Fruit fly (Drosophila melanogaster) whole organism, embryonic: ENCODE results near the gene CG4955.

Experiments used
- Adf1 ChIP-seq: fragments of 200-800 bp; sonication (Bioruptor generic); IDR thresholded peaks from 2 replicates; pipeline ENCODE4 v1.3.6; 2022; ENCODE audit warnings: missing biosample characterization, missing genetic modification characterization
- Bgb ChIP-seq: fragments of 200-800 bp; sonication (Bioruptor generic); IDR thresholded peaks from 2 replicates; pipeline ENCODE4 v1.3.6; 2022; ENCODE audit warnings: missing biosample characterization, missing genetic modification characterization; ENCODE audit not compliant: partially characterized antibody
- CG10565 ChIP-seq: fragments of 200-800 bp; sonication (Bioruptor generic); optimal IDR thresholded peaks from 3 replicates; lab custom pipeline; 2016; ENCODE audit warnings: missing biosample characterization, mild to moderate bottlenecking, missing genetic modification characterization
- CG10979 ChIP-seq: fragments of 200-800 bp; sonication (Bioruptor generic); optimal IDR thresholded peaks from 2 replicates; lab custom pipeline; 2018; ENCODE audit warnings: missing biosample characterization, mild to moderate bottlenecking, missing genetic modification characterization, moderate library complexity
- CG11504 ChIP-seq: fragments of 200-800 bp; sonication (Bioruptor generic); optimal IDR thresholded peaks from 3 replicates; lab custom pipeline; 2019; ENCODE audit warnings: missing biosample characterization, mild to moderate bottlenecking, missing genetic modification characterization, moderate library complexity
- CG11695 ChIP-seq: fragments of 200-800 bp; sonication (Bioruptor generic); IDR thresholded peaks from 3 replicates; pipeline ENCODE4 v1.3.6; 2022; ENCODE audit warnings: missing biosample characterization, missing genetic modification characterization
- CG13296 ChIP-seq: fragments of 200-800 bp; sonication (Bioruptor generic); optimal IDR thresholded peaks from 3 replicates; lab custom pipeline; 2018; ENCODE audit warnings: missing biosample characterization, mild to moderate bottlenecking, missing genetic modification characterization
- CG13894 ChIP-seq: fragments of 200-800 bp; sonication (Bioruptor generic); optimal IDR thresholded peaks from 3 replicates; lab custom pipeline; 2018; ENCODE audit warnings: missing biosample characterization, mild to moderate bottlenecking, missing genetic modification characterization, moderate library complexity
- CG15269 ChIP-seq: fragments of 200-800 bp; sonication (Bioruptor generic); optimal IDR thresholded peaks from 2 replicates; lab custom pipeline; 2018; ENCODE audit warnings: missing biosample characterization, mild to moderate bottlenecking, missing genetic modification characterization, moderate library complexity
- CG17359 ChIP-seq: fragments of 200-800 bp; sonication (Bioruptor generic); optimal IDR thresholded peaks from 3 replicates; lab custom pipeline; 2018; ENCODE audit warnings: missing biosample characterization, mild to moderate bottlenecking, missing genetic modification characterization, moderate library complexity
- CG18262 ChIP-seq: fragments of 200-800 bp; optimal IDR thresholded peaks from 3 replicates; lab custom pipeline; 2019; ENCODE audit warnings: missing biosample characterization, mild to moderate bottlenecking, missing genetic modification characterization, moderate library complexity
- CG32772 ChIP-seq: fragments of 200-800 bp; sonication (Bioruptor generic); IDR thresholded peaks from 2 replicates; pipeline ENCODE4 v1.3.6; 2022; ENCODE audit warnings: missing biosample characterization, missing genetic modification characterization
- CG34376 ChIP-seq: fragments of 200-800 bp; sonication (Bioruptor generic); optimal IDR thresholded peaks from 2 replicates; lab custom pipeline; 2018; ENCODE audit warnings: missing biosample characterization, mild to moderate bottlenecking, missing genetic modification characterization
- CG4328 ChIP-seq: fragments of 200-800 bp; sonication (Bioruptor generic); optimal IDR thresholded peaks from 3 replicates; lab custom pipeline; 2017; ENCODE audit warnings: missing biosample characterization, missing genetic modification reagents, missing genetic modification characterization
- CG7839 ChIP-seq: fragments of 200-800 bp; sonication (Bioruptor generic); optimal IDR thresholded peaks from 3 replicates; lab custom pipeline; 2018; ENCODE audit warnings: missing biosample characterization, mild to moderate bottlenecking, missing genetic modification characterization, moderate library complexity
- CG9437 ChIP-seq: fragments of 200-800 bp; sonication (Bioruptor generic); optimal IDR thresholded peaks from 2 replicates; lab custom pipeline; 2018; ENCODE audit warnings: missing biosample characterization, mild to moderate bottlenecking, missing genetic modification characterization
- CG9817 ChIP-seq: fragments of 200-800 bp; sonication (Bioruptor generic); optimal IDR thresholded peaks from 2 replicates; lab custom pipeline; 2018; ENCODE audit warnings: missing biosample characterization, mild to moderate bottlenecking, missing genetic modification characterization, moderate library complexity
- HHEX ChIP-seq: fragments of 200-800 bp; sonication (Bioruptor generic); optimal IDR thresholded peaks from 3 replicates; lab custom pipeline; 2017; ENCODE audit warnings: missing biosample characterization, mild to moderate bottlenecking, missing genetic modification characterization, missing genetic modification reagents
- HLH4C ChIP-seq: fragments of 200-800 bp; sonication (Bioruptor generic); IDR thresholded peaks from 3 replicates; pipeline ENCODE4 v1.3.6; 2022; ENCODE audit warnings: missing biosample characterization, missing genetic modification characterization; ENCODE audit not compliant: partially characterized antibody
- Hand ChIP-seq: fragments of 200-800 bp; sonication (Bioruptor generic); optimal IDR thresholded peaks from 2 replicates; lab custom pipeline; 2017; ENCODE audit warnings: mild to moderate bottlenecking, missing biosample characterization, missing genetic modification reagents, missing genetic modification characterization
- Hr39 ChIP-seq: fragments of >200 bp; optimal IDR thresholded peaks from 2 replicates; lab custom pipeline; 2017
- Hr51 ChIP-seq, 2 experiments: fragments of 200-800 bp; sonication (Bioruptor generic); optimal IDR thresholded peaks; 2 replicates in 1 of 2; 3 replicates in 1 of 2; lab custom pipeline; 2016 to 2018; ENCODE audit warnings: missing biosample characterization in 2 of 2, missing genetic modification characterization in 2 of 2, mild to moderate bottlenecking in 1 of 2, moderate library complexity in 1 of 2
- Med ChIP-seq: fragments of 200-800 bp; sonication (Bioruptor generic); peaks from one replicate; lab custom pipeline; 2016; ENCODE audit warnings: missing biosample characterization, missing genetic modification characterization, mild to moderate bottlenecking, inconsistent platforms, moderate library complexity
- Mrtf ChIP-seq: fragments of 200-800 bp; sonication (Bioruptor generic); IDR thresholded peaks from 3 replicates; pipeline ENCODE4 v1.3.6; 2022; ENCODE audit warnings: missing biosample characterization, missing genetic modification characterization
- Opbp ChIP-seq: fragments of 200-800 bp; sonication (Bioruptor generic); IDR thresholded peaks from 3 replicates; pipeline ENCODE4 v1.3.6; 2022; ENCODE audit warnings: missing biosample characterization, missing genetic modification characterization; ENCODE audit not compliant: partially characterized antibody
- Optix ChIP-seq: fragments of 200-800 bp; sonication (Bioruptor generic); IDR thresholded peaks from 3 replicates; pipeline ENCODE4 v1.3.6; 2022; ENCODE audit warnings: missing biosample characterization, missing genetic modification characterization
- Poxn ChIP-seq: fragments of 200-800 bp; sonication (Bioruptor generic); IDR thresholded peaks from 2 replicates; pipeline ENCODE4 v1.3.6; 2022; ENCODE audit warnings: missing biosample characterization, missing genetic modification characterization
- Spps ChIP-seq: fragments of 200-800 bp; sonication (Bioruptor generic); optimal IDR thresholded peaks from 2 replicates; lab custom pipeline; 2018; ENCODE audit warnings: missing biosample characterization, mild to moderate bottlenecking, missing genetic modification characterization
- Ssrp ChIP-seq: fragments of 200-800 bp; sonication (Bioruptor generic); optimal IDR thresholded peaks from 2 replicates; lab custom pipeline; 2018; ENCODE audit warnings: missing biosample characterization, mild to moderate bottlenecking, missing genetic modification characterization, moderate library complexity
- Xrp1 ChIP-seq: fragments of 200-800 bp; sonication (Bioruptor generic); IDR thresholded peaks from 2 replicates; pipeline ENCODE4 v1.3.6; 2022; ENCODE audit warnings: missing biosample characterization, missing genetic modification characterization
- dmrt99B ChIP-seq: fragments of 200-800 bp; sonication (Bioruptor generic); optimal IDR thresholded peaks from 2 replicates; lab custom pipeline; 2018; ENCODE audit warnings: missing biosample characterization, mild to moderate bottlenecking, missing genetic modification characterization, moderate library complexity
- ems ChIP-seq: fragments of 200-800 bp; sonication (Bioruptor generic); optimal IDR thresholded peaks from 3 replicates; lab custom pipeline; 2016; ENCODE audit warnings: missing biosample characterization, missing genetic modification characterization
- gem ChIP-seq: fragments of 200-800 bp; sonication (Bioruptor generic); optimal IDR thresholded peaks from 2 replicates; lab custom pipeline; 2019; ENCODE audit warnings: missing biosample characterization, mild to moderate bottlenecking, missing genetic modification characterization, moderate library complexity
- grau ChIP-seq: fragments of 200-800 bp; optimal IDR thresholded peaks from 3 replicates; lab custom pipeline; 2019; ENCODE audit warnings: missing biosample characterization, mild to moderate bottlenecking, missing genetic modification characterization, moderate library complexity
- gsb ChIP-seq: fragments of 200-800 bp; sonication (Bioruptor generic); IDR thresholded peaks from 2 replicates; pipeline ENCODE4 v1.3.6; 2022; ENCODE audit warnings: missing biosample characterization, missing genetic modification characterization
- hb ChIP-seq: fragments of 200-800 bp; sonication (Bioruptor generic); IDR thresholded peaks from 3 replicates; pipeline ENCODE4 v1.3.6; 2022; ENCODE audit warnings: missing biosample characterization, missing genetic modification characterization; ENCODE audit not compliant: partially characterized antibody
- hkb ChIP-seq, 2 experiments: fragments of 200-800 bp in 1 of 2; fragments of >200 bp in 1 of 2; sonication (Bioruptor generic) in 1 of 2; IDR thresholded peaks in 1 of 2; optimal IDR thresholded peaks in 1 of 2; 2 replicates each; pipeline versions ENCODE4 v1.3.6 to Lab custom; 2017 to 2022; ENCODE audit warnings: missing biosample characterization in 1 of 2, missing genetic modification characterization in 1 of 2
- insv ChIP-seq, 2 experiments: fragments of 200-800 bp; sonication (Bioruptor generic); optimal IDR thresholded peaks; 3 replicates each; lab custom pipeline; 2016 to 2018; ENCODE audit warnings: missing biosample characterization in 2 of 2, missing genetic modification characterization in 2 of 2
- kni ChIP-seq: fragments of 200-800 bp; sonication (Bioruptor generic); optimal IDR thresholded peaks from 3 replicates; lab custom pipeline; 2017; ENCODE audit warnings: mild to moderate bottlenecking, missing biosample characterization, missing genetic modification reagents, missing genetic modification characterization
- lab ChIP-seq: fragments of 200-800 bp; sonication (Bioruptor generic); optimal IDR thresholded peaks from 3 replicates; lab custom pipeline; 2017; ENCODE audit warnings: missing biosample characterization, missing genetic modification characterization, mild to moderate bottlenecking, moderate library complexity, missing genetic modification reagents
- lmd ChIP-seq: fragments of 200-800 bp; sonication (Bioruptor generic); IDR thresholded peaks from 2 replicates; pipeline ENCODE4 v1.3.6; 2022; ENCODE audit warnings: missing biosample characterization, missing genetic modification characterization
- lov ChIP-seq, 2 experiments: fragments of 200-800 bp in 1 of 2; fragments of >200 bp in 1 of 2; sonication (Bioruptor generic) in 1 of 2; IDR thresholded peaks in 1 of 2; optimal IDR thresholded peaks in 1 of 2; 2 replicates in 1 of 2; 3 replicates in 1 of 2; pipeline versions ENCODE4 v1.3.6 to Lab custom; 2017 to 2022; ENCODE audit warnings: missing biosample characterization in 1 of 2, missing genetic modification characterization in 1 of 2
- phol ChIP-seq: fragments of 200-800 bp; sonication (Bioruptor generic); optimal IDR thresholded peaks from 3 replicates; lab custom pipeline; 2018; ENCODE audit warnings: missing biosample characterization, mild to moderate bottlenecking, missing genetic modification characterization, moderate library complexity
- sd ChIP-seq: fragments of 200-800 bp; sonication (Bioruptor generic); optimal IDR thresholded peaks from 3 replicates; lab custom pipeline; 2018; ENCODE audit warnings: missing biosample characterization, mild to moderate bottlenecking, missing genetic modification characterization, moderate library complexity
- unc-4 ChIP-seq: fragments of 200-800 bp; sonication (Bioruptor generic); IDR thresholded peaks from 2 replicates; pipeline ENCODE4 v1.3.6; 2022; ENCODE audit warnings: missing biosample characterization, missing genetic modification characterization; ENCODE audit not compliant: partially characterized antibody
- unpg ChIP-seq: fragments of 200-800 bp; sonication (Bioruptor generic); optimal IDR thresholded peaks from 3 replicates; lab custom pipeline; 2018; ENCODE audit warnings: missing biosample characterization, mild to moderate bottlenecking, missing genetic modification characterization, moderate library complexity
- zf30C ChIP-seq: fragments of 200-800 bp; sonication (Bioruptor generic); optimal IDR thresholded peaks from 3 replicates; lab custom pipeline; 2018; ENCODE audit warnings: missing biosample characterization, mild to moderate bottlenecking, missing genetic modification characterization

The CG4955 gene

DNA sequence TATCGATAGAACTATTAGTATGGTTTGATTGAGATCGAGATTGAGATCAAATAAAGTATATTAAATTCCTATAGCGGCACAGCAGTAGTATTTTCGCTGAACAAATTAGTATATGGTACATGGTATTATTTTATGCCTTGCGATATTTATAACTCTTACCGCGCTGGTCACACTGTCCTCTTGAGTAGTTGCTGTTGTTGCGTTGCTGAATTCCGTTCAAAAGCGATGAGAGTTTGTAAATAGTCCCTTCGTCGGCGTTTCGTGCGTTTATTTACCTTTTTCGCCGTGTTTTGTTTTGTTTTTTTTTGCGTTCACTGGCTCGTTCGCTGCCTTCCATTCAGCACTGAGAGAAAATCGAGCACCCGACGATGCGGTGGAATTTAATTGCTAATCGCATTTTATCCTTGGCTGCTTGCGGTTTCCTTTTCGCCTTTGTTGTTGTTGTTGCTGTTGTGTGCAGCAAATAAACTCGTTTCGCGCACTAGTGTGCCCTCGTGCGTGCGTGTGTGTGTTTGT is 26.2 kb downstream of the CG4955 start, which contains the start of gene CG5004 (continued):
- TF ChIP-seq lov (optimal IDR thresholded peaks at IDR 0.05; lab: Kevin White, UChicago), result no peak
- TF ChIP-seq lov (GFP tag; IDR thresholded peaks at IDR 0.05; lab: Robert Waterston, UW), result no peak
- TF ChIP-seq kni (GFP tag; lab: Kevin White, UChicago), result peak; percentile 3
- peak; percentile 59; the same call in 2 of the 3 replicates for TF ChIP-seq Opbp (GFP tag; lab: Robert Waterston, UW)
- peak; percentile 63; the same call in 1 of the 2 replicates for TF ChIP-seq Bgb
- TF ChIP-seq unc-4 (GFP tag; lab: Robert Waterston, UW), result peak; percentile 53
- TF ChIP-seq CG4328 (GFP tag; lab: Kevin White, UChicago), result no peak
- TF ChIP-seq CG9817 (tag; lab: Kevin White, UChicago), result no peak
- peak; percentile 29; the same call in 2 of the 3 replicates for TF ChIP-seq hb (GFP tag; lab: Robert Waterston, UW)
- no peak for TF ChIP-seq Mrtf (GFP tag; lab: Robert Waterston, UW)
- TF ChIP-seq CG34376 (GFP tag; lab: Kevin White, UChicago), result peak; percentile 32
- TF ChIP-seq CG13296 (GFP tag; lab: Kevin White, UChicago), result peak; percentile 10

- TF ChIP-seq zf30C (GFP tag; lab: Kevin White, UChicago) (peak; percentile 22), HLH4C (GFP tag; lab: Robert Waterston, UW) (no peak), gem (tag; lab: Kevin White, UChicago) (peak; percentile 43), Xrp1 (GFP tag; lab: Robert Waterston, UW) (0 out of 2 replicates have a peak, but pooled peaks have one; percentile 17), CG18262 (tag; lab: Kevin White, UChicago) (peak; percentile 10), grau (tag; lab: Kevin White, UChicago) (peak; percentile 21), Med (GFP tag; lab: Kevin White, UChicago) (peak; percentile 56), insv (GFP tag; optimal IDR thresholded peaks at IDR 0.05; lab: Kevin White, UChicago) (peak in 1 of 2 experiments; percentile 82), CG11695 (GFP tag; lab: Robert Waterston, UW) (no peak), CG7839 (tag; lab: Kevin White, UChicago) (peak; percentile 6), Spps (no peak), HHEX (no peak), Ssrp (peak; percentile 12), Hr51 (GFP tag; optimal IDR thresholded peaks at IDR 0.05; lab: Kevin White, UChicago) (peak in 1 of 2 experiments; percentile 11), dmrt99B (tag; lab: Kevin White, UChicago) (peak; percentile 11), lmd (no peak), CG17359 (tag; lab: Kevin White, UChicago) (peak; percentile 5), CG11504 (tag; lab: Kevin White, UChicago) (peak; percentile 11), CG15269 (peak; percentile 28), Hr39 (lab: Kevin White, UChicago) (no peak), CG10979 (peak; percentile 1), phol (peak; percentile 11), unpg (GFP tag; lab: Kevin White, UChicago) (peak; percentile 6), Poxn (GFP tag; lab: Robert Waterston, UW) (no peak)
- TF ChIP-seq, all 482 proteins: peak for 17
These were observed 26.8 kb downstream of the CG4955 start for dm6 chrX:17108000-17108399.

DNA sequence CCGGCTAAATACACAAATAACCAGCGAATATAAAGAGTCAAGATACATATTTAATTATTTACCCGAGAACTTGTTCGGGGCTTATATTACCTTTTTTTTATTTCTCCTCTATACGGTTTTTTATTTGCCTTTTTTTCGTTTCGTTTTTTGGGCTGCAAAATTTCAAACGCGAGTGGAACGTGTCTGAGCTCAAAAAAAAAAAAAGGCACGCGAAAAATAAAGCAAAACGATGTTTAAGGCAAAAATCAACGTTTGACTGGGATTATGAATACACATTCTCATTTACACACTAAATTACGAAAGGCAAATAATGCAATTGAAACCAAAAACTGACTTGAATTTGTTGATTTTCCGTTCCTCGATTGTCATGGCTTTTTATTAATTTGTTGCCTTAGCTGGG is 28.4 kb downstream of the CG4955 start:
- TF ChIP-seq hkb (optimal IDR thresholded peaks at IDR 0.05; lab: Kevin White, UChicago), result no peak
- TF ChIP-seq hkb (GFP tag; IDR thresholded peaks at IDR 0.05; lab: Robert Waterston, UW), result no peak
- TF ChIP-seq CG13894, result peak; percentile 32
- TF ChIP-seq lab (GFP tag; lab: Kevin White, UChicago), result peak; percentile 21
- no peak for TF ChIP-seq gsb (GFP tag; lab: Robert Waterston, UW)
- TF ChIP-seq CG9437 (GFP tag; lab: Kevin White, UChicago), result no peak
- TF ChIP-seq Adf1 (GFP tag; lab: Robert Waterston, UW), result no peak
- TF ChIP-seq Med (GFP tag; lab: Kevin White, UChicago), result peak; percentile 54
- no peak for TF ChIP-seq ems (GFP tag; lab: Kevin White, UChicago)
- TF ChIP-seq CG32772 (GFP tag; lab: Robert Waterston, UW), result no peak
- no peak for TF ChIP-seq Optix (GFP tag; lab: Robert Waterston, UW)
- TF ChIP-seq sd, result peak; percentile 26
- TF ChIP-seq Hand (GFP tag; lab: Kevin White, UChicago), result no peak
- no peak for TF ChIP-seq CG10565 (GFP tag; lab: Kevin White, UChicago)
